Worm (Caenorhabditis elegans): ENCODE results near the gene hse-5.

- TF ChIP-seq zip-5 (tag; optimal IDR thresholded peaks at IDR 0.05): no peak
- TF ChIP-seq unc-86 (tag; optimal IDR thresholded peaks at IDR 0.05): no peak
- TF ChIP-seq pqm-1 (tag; optimal IDR thresholded peaks at IDR 0.05): no peak
- TF ChIP-seq ceh-34 (tag; optimal IDR thresholded peaks at IDR 0.05): no peak
- no peak for TF ChIP-seq Y22D7AL.16 (tag; optimal IDR thresholded peaks at IDR 0.05)
- TF ChIP-seq ceh-19 (GFP tag; optimal IDR thresholded peaks at IDR 0.05): no peak
- no peak for TF ChIP-seq ztf-16 (tag; optimal IDR thresholded peaks at IDR 0.05)
- no peak for TF ChIP-seq unc-3 (GFP tag; conservative IDR thresholded peaks at IDR 0.05)
- TF ChIP-seq unc-3 (tag; optimal IDR thresholded peaks at IDR 0.05): no peak
- no peak for TF ChIP-seq fkh-10 (GFP tag; optimal IDR thresholded peaks at IDR 0.05)
- TF ChIP-seq ceh-31 (tag; optimal IDR thresholded peaks at IDR 0.05): no peak
- TF ChIP-seq sox-4 (tag; optimal IDR thresholded peaks at IDR 0.05): no peak
- TF ChIP-seq elt-2 (tag; optimal IDR thresholded peaks at IDR 0.05): no peak
- TF ChIP-seq nhr-11 (tag; optimal IDR thresholded peaks at IDR 0.05): no peak
- TF ChIP-seq ceh-45 (GFP tag; IDR thresholded peaks at IDR 0.05): no peak
Observed at ce11 chrIII:4391319-4391718, 46.2 kb downstream of the hse-5 start.

All from whole organism, late embryonic.